Worm (Caenorhabditis elegans): Measurements from ENCODE around the gene cest-2.1.

The cest-2.1 gene

DNA sequence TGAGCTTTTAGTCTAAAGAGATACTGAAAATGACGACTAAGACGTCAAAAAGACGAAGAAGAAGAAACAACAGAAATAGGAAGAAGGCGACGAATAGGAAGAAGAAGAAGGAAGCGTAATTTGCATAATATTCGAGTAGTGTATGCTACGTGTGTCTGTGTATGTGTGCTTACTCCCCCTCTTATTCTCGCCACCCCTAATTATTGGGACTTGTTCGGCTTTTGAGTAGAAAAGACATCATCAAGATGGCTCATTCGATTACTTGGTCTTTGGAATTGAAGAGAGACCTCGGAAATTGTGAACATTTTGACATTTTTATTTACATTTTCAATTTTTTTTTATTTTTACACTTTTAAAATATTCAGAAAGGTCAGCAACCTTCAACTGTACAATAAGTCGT, 41.1 kb downstream of the cest-2.1 start:
- no peak for TF ChIP-seq nhr-76 (tag; optimal IDR thresholded peaks at IDR 0.05)
- peak; percentile 93 for TF ChIP-seq ces-1 (GFP tag; optimal IDR thresholded peaks at IDR 0.05)
- no peak for TF ChIP-seq ceh-83 (GFP tag; optimal IDR thresholded peaks at IDR 0.05)
- peak; percentile 20 for TF ChIP-seq sptf-1 (tag; optimal IDR thresholded peaks at IDR 0.05)
- no peak for TF ChIP-seq nhr-28 (tag; optimal IDR thresholded peaks at IDR 0.05)
- no peak for TF ChIP-seq flh-1 (GFP tag; optimal IDR thresholded peaks at IDR 0.05)
- TF ChIP-seq M03D4.4 (tag; optimal IDR thresholded peaks at IDR 0.05), result no peak
- TF ChIP-seq unc-120 (tag; optimal IDR thresholded peaks at IDR 0.05; ENCODE audit: poor library complexity, severe bottlenecking), result no peak
- TF ChIP-seq sem-2 (GFP tag; optimal IDR thresholded peaks at IDR 0.05), result no peak
- no peak for TF ChIP-seq ceh-39 (tag; optimal IDR thresholded peaks at IDR 0.05)
- TF ChIP-seq nhr-2 (tag; optimal IDR thresholded peaks at IDR 0.05), result no peak

DNA sequence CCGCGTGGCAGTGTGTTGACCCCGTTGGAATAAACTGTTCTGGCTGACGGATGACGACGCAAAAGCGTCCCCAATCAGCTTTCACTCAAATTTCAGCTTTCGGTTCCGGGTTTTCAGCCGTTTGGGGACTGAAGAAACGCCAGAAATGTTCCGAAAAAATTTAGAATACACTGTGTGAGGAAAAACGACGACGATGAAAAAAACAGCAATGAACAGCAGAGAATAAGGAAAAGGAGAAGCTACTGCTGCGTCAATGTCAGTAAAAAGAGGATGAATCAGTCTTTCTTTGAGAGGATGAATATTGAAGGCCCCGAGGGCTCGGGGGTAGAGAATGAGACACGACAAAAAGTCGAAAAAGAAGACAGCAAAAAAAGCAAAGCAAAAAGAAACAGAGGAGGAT, 42.4 kb downstream of the cest-2.1 start:
- TF ChIP-seq bed-3 (GFP tag; optimal IDR thresholded peaks at IDR 0.05), result no peak
- peak; percentile 25 for TF ChIP-seq sptf-1 (tag; optimal IDR thresholded peaks at IDR 0.05)

DNA sequence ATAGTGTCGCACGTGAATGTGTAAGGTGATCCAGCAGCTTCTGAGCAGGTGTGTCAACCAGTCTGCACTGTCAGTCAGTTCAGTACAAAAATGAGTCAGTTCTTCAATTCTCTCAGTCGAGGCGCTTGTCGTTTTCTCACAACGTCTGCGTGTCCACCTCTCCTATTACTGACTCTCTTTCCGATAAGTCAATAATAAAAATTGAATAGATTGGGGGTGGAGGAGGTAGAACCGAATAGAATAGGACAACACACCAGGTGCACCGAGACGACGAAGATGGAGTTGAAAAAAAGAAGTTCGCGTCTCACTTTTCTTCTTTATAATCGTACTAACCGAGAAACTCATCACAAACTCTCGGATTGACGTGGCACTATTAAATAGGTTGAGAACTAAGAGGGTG, 43.4 kb downstream of the cest-2.1 start:
- TF ChIP-seq ces-1 (GFP tag; optimal IDR thresholded peaks at IDR 0.05) (peak; percentile 80), unc-62 (GFP tag; optimal IDR thresholded peaks at IDR 0.05) (no peak), sptf-1 (tag; optimal IDR thresholded peaks at IDR 0.05) (no peak), lsy-2 (tag; optimal IDR thresholded peaks at IDR 0.05) (no peak), mep-1 (tag; optimal IDR thresholded peaks at IDR 0.05) (no peak)

DNA sequence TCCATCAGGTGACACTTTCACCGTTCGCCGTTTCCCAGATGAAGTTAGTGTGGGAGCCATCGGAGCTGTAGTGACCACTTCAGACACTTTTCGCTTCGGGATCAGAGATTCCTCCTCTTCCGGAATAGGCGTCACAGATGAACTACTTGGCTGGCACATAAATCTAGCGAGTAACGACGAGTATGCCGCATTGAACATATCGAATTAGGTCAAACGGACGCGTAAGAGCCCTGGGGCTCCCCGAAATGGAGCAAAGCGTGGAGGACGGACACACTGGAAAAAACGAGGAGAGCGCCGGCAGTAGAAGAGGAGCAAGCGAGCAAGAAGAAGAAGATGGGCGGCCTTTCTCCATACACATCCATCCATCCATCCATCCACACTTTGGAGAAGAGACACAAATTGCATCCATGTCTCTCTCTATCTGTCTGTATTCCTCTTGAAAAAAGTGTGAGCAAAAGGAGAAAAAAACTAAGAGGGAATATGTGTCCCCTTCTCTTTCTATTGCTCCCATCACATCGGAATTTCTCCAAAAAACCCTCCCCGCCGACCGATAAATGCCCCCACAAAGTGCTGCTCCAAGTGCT, 44.8 kb downstream of the cest-2.1 start:
- TF ChIP-seq unc-39 (tag; optimal IDR thresholded peaks at IDR 0.05), result no peak
- TF ChIP-seq ceh-39 (tag; optimal IDR thresholded peaks at IDR 0.05), result no peak
- peak; percentile 58 for TF ChIP-seq ces-1 (GFP tag; optimal IDR thresholded peaks at IDR 0.05)
- TF ChIP-seq bed-3 (GFP tag; optimal IDR thresholded peaks at IDR 0.05), result no peak
- no peak for TF ChIP-seq zip-8 (tag; optimal IDR thresholded peaks at IDR 0.05)
- no peak for TF ChIP-seq sem-2 (GFP tag; optimal IDR thresholded peaks at IDR 0.05)

DNA sequence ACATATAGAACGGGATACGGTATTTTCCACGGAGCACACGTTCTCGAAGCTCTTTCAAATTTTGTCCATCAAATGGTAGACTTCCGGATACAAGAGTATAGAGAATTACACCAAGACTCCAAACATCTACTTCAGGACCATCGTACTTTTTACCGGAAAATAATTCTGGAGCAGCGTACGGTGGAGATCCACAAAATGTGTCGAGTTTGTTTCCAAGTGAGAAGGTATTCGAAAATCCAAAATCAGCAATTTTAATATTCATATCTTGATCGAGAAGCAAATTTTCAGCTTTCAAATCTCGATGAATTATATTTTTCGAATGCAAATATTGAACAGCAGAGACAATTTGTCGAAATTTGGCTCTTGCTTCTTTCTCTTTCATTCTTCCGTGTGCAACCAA, 48.1 kb downstream of the cest-2.1 start:
- TF ChIP-seq drap-1 (GFP tag; optimal IDR thresholded peaks at IDR 0.05) (no peak), ceh-83 (GFP tag; optimal IDR thresholded peaks at IDR 0.05) (no peak), unc-62 (GFP tag; optimal IDR thresholded peaks at IDR 0.05) (no peak), ces-1 (GFP tag; optimal IDR thresholded peaks at IDR 0.05) (no peak), sem-2 (GFP tag; optimal IDR thresholded peaks at IDR 0.05) (no peak), nhr-2 (tag; optimal IDR thresholded peaks at IDR 0.05) (no peak), sptf-1 (tag; optimal IDR thresholded peaks at IDR 0.05) (no peak), ceh-43 (GFP tag; optimal IDR thresholded peaks at IDR 0.05) (no peak), mls-2 (tag; optimal IDR thresholded peaks at IDR 0.05) (no peak), unc-120 (tag; optimal IDR thresholded peaks at IDR 0.05; ENCODE audit: poor library complexity, severe bottlenecking) (no peak), bed-3 (GFP tag; optimal IDR thresholded peaks at IDR 0.05) (no peak), lsy-2 (tag; optimal IDR thresholded peaks at IDR 0.05) (no peak), tbx-8 (GFP tag; optimal IDR thresholded peaks at IDR 0.05) (no peak), blmp-1 (tag; optimal IDR thresholded peaks at IDR 0.05) (no peak)

DNA sequence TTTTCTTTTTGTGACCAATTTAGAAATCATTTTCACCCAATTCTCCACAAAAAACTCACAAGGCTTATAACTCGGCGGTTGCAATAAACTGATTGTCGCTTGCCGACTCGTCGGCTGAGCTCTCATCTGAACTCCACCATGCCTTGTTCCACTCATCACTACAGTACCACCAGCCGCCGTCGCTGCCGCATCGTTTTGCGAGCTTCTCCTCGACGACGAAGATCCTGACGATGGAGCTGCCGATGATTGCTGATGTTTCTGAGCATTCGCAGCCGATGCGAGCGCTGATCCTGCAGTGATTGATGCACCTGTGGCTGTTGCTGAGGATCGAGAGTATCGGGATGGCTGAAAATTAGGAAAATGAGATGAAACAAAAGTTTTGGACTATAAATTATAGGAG, 50.6 kb downstream of the cest-2.1 start:
- TF ChIP-seq lin-13 (tag; optimal IDR thresholded peaks at IDR 0.05) (no peak), unc-62 (GFP tag; optimal IDR thresholded peaks at IDR 0.05) (no peak), ham-2 (GFP tag; optimal IDR thresholded peaks at IDR 0.05) (no peak), ces-1 (GFP tag; optimal IDR thresholded peaks at IDR 0.05) (no peak), sem-2 (GFP tag; optimal IDR thresholded peaks at IDR 0.05) (no peak), cnd-1 (tag; optimal IDR thresholded peaks at IDR 0.05) (no peak), ceh-43 (GFP tag; optimal IDR thresholded peaks at IDR 0.05) (no peak), mls-2 (tag; optimal IDR thresholded peaks at IDR 0.05) (no peak), blmp-1 (tag; optimal IDR thresholded peaks at IDR 0.05) (no peak), M03D4.4 (tag; optimal IDR thresholded peaks at IDR 0.05) (no peak), bed-3 (GFP tag; optimal IDR thresholded peaks at IDR 0.05) (no peak), tbx-8 (GFP tag; optimal IDR thresholded peaks at IDR 0.05) (no peak), sptf-1 (tag; optimal IDR thresholded peaks at IDR 0.05) (no peak), nhr-76 (tag; optimal IDR thresholded peaks at IDR 0.05) (no peak), lsy-2 (tag; optimal IDR thresholded peaks at IDR 0.05) (no peak), snpc-4 (tag; optimal IDR thresholded peaks at IDR 0.05) (no peak)

Measured in whole organism, mixed stage, embryonic.